Worm (Caenorhabditis elegans) whole organism, L1 larva: ENCODE data around the gene ncx-1.

Experiments used
- C34B4.2 ChIP-seq: sonication (generic microtip); optimal IDR thresholded peaks from 2 replicates; lab custom pipeline; 2017; ENCODE audit warnings: mild to moderate bottlenecking, missing genetic modification characterization, missing compliant biosample characterization
- aha-1 ChIP-seq: fragments of 150-350 bp; optimal IDR thresholded peaks from 2 replicates; lab custom pipeline; 2014; ENCODE audit warnings: missing biosample characterization, missing genetic modification characterization
- aly-2 ChIP-seq: fragments of 150-350 bp; optimal IDR thresholded peaks from 2 replicates; lab custom pipeline; 2014; ENCODE audit warnings: missing biosample characterization, missing genetic modification characterization
- ceh-88 ChIP-seq: fragments of 200-800 bp; sonication (Bioruptor generic); IDR thresholded peaks from 2 replicates; pipeline ENCODE4 v1.3.6; 2022; ENCODE audit warnings: missing genetic modification characterization, missing compliant biosample characterization
- ceh-90 ChIP-seq: sonication (generic microtip); optimal IDR thresholded peaks from 2 replicates; lab custom pipeline; 2016; ENCODE audit warnings: missing genetic modification characterization, missing compliant biosample characterization
- efl-3 ChIP-seq: fragments of 200-800 bp; sonication (Bioruptor generic); optimal IDR thresholded peaks from 2 replicates; lab custom pipeline; 2018; ENCODE audit warnings: mild to moderate bottlenecking, missing genetic modification characterization, missing compliant biosample characterization
- egl-27 ChIP-seq, 2 experiments: fragments of 150-350 bp in 1 of 2; sonication (generic microtip); optimal IDR thresholded peaks; 3 replicates each; lab custom pipeline; 2017 to 2018; ENCODE audit warnings: missing biosample characterization in 2 of 2, missing genetic modification characterization in 2 of 2, missing genetic modification reagents in 2 of 2
- ets-5 ChIP-seq: fragments of 200-800 bp; sonication (Bioruptor generic); IDR thresholded peaks from 2 replicates; pipeline ENCODE4 v1.3.6; 2022; ENCODE audit warnings: missing genetic modification characterization, missing compliant biosample characterization
- fkh-8 ChIP-seq: sonication (generic microtip); optimal IDR thresholded peaks from 2 replicates; lab custom pipeline; 2016; ENCODE audit warnings: mild to moderate bottlenecking, missing genetic modification characterization, missing compliant biosample characterization
- isw-1 ChIP-seq: fragments of 200-800 bp; sonication (Bioruptor generic); IDR thresholded peaks from 2 replicates; pipeline ENCODE4 v1.3.6; 2022; ENCODE audit warnings: missing genetic modification characterization, missing compliant biosample characterization
- jun-1 ChIP-seq: fragments of 150-350 bp; optimal IDR thresholded peaks from 2 replicates; lab custom pipeline; 2014; ENCODE audit warnings: missing biosample characterization, missing genetic modification reagents, missing genetic modification characterization
- lin-14 ChIP-seq: fragments of 200-800 bp; sonication (Bioruptor generic); optimal IDR thresholded peaks from 2 replicates; lab custom pipeline; 2018; ENCODE audit warnings: mild to moderate bottlenecking, missing genetic modification characterization, moderate library complexity, missing compliant biosample characterization
- lin-15B ChIP-seq: fragments of 150-350 bp; sonication (generic microtip); optimal IDR thresholded peaks from 3 replicates; lab custom pipeline; 2014; ENCODE audit warnings: missing biosample characterization, missing genetic modification characterization
- lin-35 ChIP-seq, 2 experiments: fragments of 150-350 bp; optimal IDR thresholded peaks; 2 replicates each; lab custom pipeline; 2014; ENCODE audit warnings: missing biosample characterization in 2 of 2, missing genetic modification characterization in 2 of 2, missing genetic modification reagents in 2 of 2
- lin-39 ChIP-seq: fragments of 150-350 bp; optimal IDR thresholded peaks from 2 replicates; lab custom pipeline; 2014; ENCODE audit warnings: missing biosample characterization, missing genetic modification reagents, missing genetic modification characterization
- mab-9 ChIP-seq: fragments of 200-800 bp; sonication (Bioruptor generic); IDR thresholded peaks from 2 replicates; pipeline ENCODE4 v1.3.6; 2022; ENCODE audit warnings: missing genetic modification reagents, missing genetic modification characterization, missing compliant biosample characterization
- mdl-1 ChIP-seq, 2 experiments: fragments of 150-350 bp; optimal IDR thresholded peaks; 2 replicates each; lab custom pipeline; 2014 to 2017; ENCODE audit warnings: missing biosample characterization in 2 of 2, missing genetic modification characterization in 2 of 2, inconsistent platforms in 1 of 2
- nhr-20 ChIP-seq: sonication (generic microtip); optimal IDR thresholded peaks from 2 replicates; lab custom pipeline; 2016; ENCODE audit warnings: mild to moderate bottlenecking, missing genetic modification characterization, missing compliant biosample characterization
- nhr-76 ChIP-seq: sonication (generic microtip); optimal IDR thresholded peaks from 2 replicates; lab custom pipeline; 2017; ENCODE audit warnings: missing biosample characterization, missing genetic modification characterization
- nhr-84 ChIP-seq: sonication (generic microtip); optimal IDR thresholded peaks from 2 replicates; lab custom pipeline; 2017; ENCODE audit warnings: missing biosample characterization, missing genetic modification characterization
- nhr-85 ChIP-seq: sonication (generic microtip); peaks from one replicate; lab custom pipeline; 2016; ENCODE audit warnings: missing genetic modification characterization, inconsistent platforms, missing compliant biosample characterization
- nhr-90 ChIP-seq: sonication (generic microtip); optimal IDR thresholded peaks from 2 replicates; lab custom pipeline; 2016; ENCODE audit warnings: mild to moderate bottlenecking, missing genetic modification characterization, missing compliant biosample characterization; ENCODE audit not compliant: poor library complexity
- pag-3 ChIP-seq: sonication (generic microtip); optimal IDR thresholded peaks from 2 replicates; lab custom pipeline; 2017; ENCODE audit warnings: missing genetic modification characterization, mild to moderate bottlenecking, missing compliant biosample characterization, antibody characterized with exemption, borderline replicate concordance; ENCODE audit not compliant: insufficient read depth
- pqm-1 ChIP-seq: sonication (generic microtip); optimal IDR thresholded peaks from 3 replicates; lab custom pipeline; 2017; ENCODE audit warnings: missing biosample characterization, missing genetic modification characterization
- rnt-1 ChIP-seq: sonication (generic microtip); optimal IDR thresholded peaks from 2 replicates; lab custom pipeline; 2016; ENCODE audit warnings: mild to moderate bottlenecking, missing genetic modification characterization, moderate library complexity, missing compliant biosample characterization
- snu-23 ChIP-seq: sonication (generic microtip); optimal IDR thresholded peaks from 2 replicates; lab custom pipeline; 2016; ENCODE audit warnings: missing genetic modification characterization, missing compliant biosample characterization
- sox-4 ChIP-seq: sonication (generic microtip); optimal IDR thresholded peaks from 2 replicates; lab custom pipeline; 2016; ENCODE audit warnings: missing genetic modification characterization, missing compliant biosample characterization
- sptf-1 ChIP-seq: fragments of 150-350 bp; optimal IDR thresholded peaks from 2 replicates; lab custom pipeline; 2014; ENCODE audit warnings: missing biosample characterization, missing genetic modification characterization
- sup-37 ChIP-seq: fragments of 200-800 bp; sonication (Bioruptor generic); optimal IDR thresholded peaks from 2 replicates; lab custom pipeline; 2018; ENCODE audit warnings: mild to moderate bottlenecking, missing genetic modification characterization, missing compliant biosample characterization
- tlp-1 ChIP-seq: fragments of 150-350 bp; optimal IDR thresholded peaks from 2 replicates; lab custom pipeline; 2014; ENCODE audit warnings: missing biosample characterization, missing genetic modification characterization
- unc-130 ChIP-seq: fragments of 150-350 bp; optimal IDR thresholded peaks from 2 replicates; lab custom pipeline; 2017; ENCODE audit warnings: missing biosample characterization, missing genetic modification characterization, inconsistent platforms
- unc-30 ChIP-seq: sonication (generic microtip); optimal IDR thresholded peaks from 2 replicates; lab custom pipeline; 2017; ENCODE audit warnings: missing biosample characterization, missing genetic modification characterization
- vab-15 ChIP-seq: sonication (generic microtip); optimal IDR thresholded peaks from 2 replicates; lab custom pipeline; 2017; ENCODE audit warnings: missing genotype, mild to moderate bottlenecking, missing genetic modification characterization, missing compliant biosample characterization
- zag-1 ChIP-seq: fragments of 150-350 bp; optimal IDR thresholded peaks from 2 replicates; lab custom pipeline; 2014; ENCODE audit warnings: missing biosample characterization, missing genetic modification characterization
- zip-4 ChIP-seq: fragments of 200-800 bp; sonication (Bioruptor generic); optimal IDR thresholded peaks from 2 replicates; lab custom pipeline; 2018; ENCODE audit warnings: mild to moderate bottlenecking, missing genetic modification characterization, moderate library complexity, missing compliant biosample characterization
- ztf-11 ChIP-seq, 2 experiments: sonication (generic microtip); optimal IDR thresholded peaks; 2 replicates each; lab custom pipeline; 2016 to 2017; ENCODE audit warnings: missing genetic modification characterization in 2 of 2, missing biosample characterization in 1 of 2, missing compliant biosample characterization in 1 of 2

Gene ncx-1

DNA sequence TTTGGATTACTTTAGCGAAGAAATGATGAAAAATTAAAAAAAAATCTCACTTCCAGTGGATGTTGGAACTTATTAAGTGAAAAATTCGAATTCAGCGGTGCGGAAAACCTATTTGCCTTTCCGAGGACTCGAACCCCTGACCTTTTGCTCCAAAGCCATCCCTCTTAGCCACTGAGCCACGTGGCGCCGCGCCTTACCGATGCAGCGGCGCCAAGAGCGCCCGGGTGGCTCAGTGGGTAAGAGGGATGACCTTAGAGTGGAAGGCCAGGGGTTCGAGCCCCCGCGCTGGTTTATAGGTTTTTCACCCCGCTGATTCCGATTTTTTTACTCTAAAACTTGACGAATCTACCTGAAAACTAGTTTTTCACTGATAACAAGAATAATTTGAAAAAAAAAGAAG, 7.1 kb upstream of the ncx-1 start:
- TF ChIP-seq sptf-1 = no peak
- no peak for TF ChIP-seq fkh-8 (tag; lab: Kevin White, UChicago)

DNA sequence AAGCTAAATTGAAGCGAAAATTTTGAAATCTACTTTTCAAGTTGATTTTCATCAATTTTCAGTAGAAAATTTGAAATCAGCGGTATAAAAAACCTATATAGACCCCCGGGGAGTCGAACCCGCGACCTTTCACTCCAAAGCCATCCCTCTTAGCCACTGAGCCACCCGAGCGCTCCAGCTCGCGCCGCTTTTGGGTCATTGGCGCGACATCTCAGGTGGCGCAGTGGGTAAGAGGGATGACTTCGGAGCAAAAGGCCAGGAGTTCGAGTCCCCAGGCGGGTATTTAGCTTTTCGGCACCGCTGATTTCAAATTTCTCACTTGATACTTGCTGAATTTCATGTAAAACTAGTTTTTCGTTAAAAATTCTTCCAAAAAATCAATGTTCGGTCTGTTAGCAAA, 6.2 kb upstream of the ncx-1 start:
- TF ChIP-seq C34B4.2 (tag; lab: Kevin White, UChicago) = no peak
- no peak for TF ChIP-seq tlp-1 (tag; lab: Kevin White, UChicago)
- TF ChIP-seq jun-1 (tag; lab: Kevin White, UChicago) = no peak
- no peak for TF ChIP-seq snu-23
- TF ChIP-seq nhr-84 = no peak
- no peak for TF ChIP-seq pag-3 (tag; lab: Kevin White, UChicago)

DNA sequence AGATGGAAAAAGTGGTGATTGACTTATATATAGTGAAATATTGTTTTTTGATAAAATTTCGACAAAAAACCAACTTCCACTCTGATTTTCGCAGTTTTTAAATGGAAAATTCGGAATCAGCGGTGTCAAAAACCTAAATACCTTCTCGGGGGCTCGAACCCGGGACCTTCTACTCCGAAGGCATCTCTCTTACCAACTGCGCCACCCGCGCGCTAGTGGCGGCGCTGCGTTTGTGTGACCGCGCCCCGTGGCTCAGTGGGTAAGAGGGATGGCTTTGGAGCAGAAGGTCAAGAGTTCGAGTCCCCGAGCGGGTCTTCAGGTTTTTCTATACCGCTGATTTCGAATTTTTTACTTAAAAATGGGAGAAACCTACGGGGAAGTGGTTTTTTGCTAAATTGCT, 4.7 kb upstream of the ncx-1 start:
- no peak for TF ChIP-seq jun-1 (tag; lab: Kevin White, UChicago)
- TF ChIP-seq, all 84 proteins: peak for 0

DNA sequence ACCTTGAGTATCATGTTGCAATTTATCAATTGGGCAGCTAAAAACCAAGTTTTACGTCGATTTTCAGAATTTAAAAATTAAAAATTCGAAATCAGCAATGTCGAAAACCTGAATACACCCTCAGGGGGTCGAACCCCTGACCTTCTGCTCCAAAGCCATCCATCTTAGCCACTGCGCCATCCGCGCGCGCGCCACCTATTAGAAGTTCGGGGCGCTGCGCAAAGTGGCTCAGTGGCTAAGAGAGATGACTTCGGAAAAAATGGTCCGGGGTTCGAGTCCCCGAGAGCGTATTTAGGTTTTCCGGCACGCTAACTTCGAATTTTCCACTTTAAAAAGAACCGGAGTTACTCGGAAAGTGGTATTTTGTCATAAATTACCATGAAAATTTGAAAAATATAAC, 3.9 kb upstream of the ncx-1 start:
- no peak for TF ChIP-seq ztf-11 (tag; optimal IDR thresholded peaks at IDR 0.05; lab: Kevin White, UChicago)
- TF ChIP-seq lin-14 (GFP tag; lab: Kevin White, UChicago) = no peak
- no peak for TF ChIP-seq aly-2
- no peak for TF ChIP-seq nhr-76 (tag; lab: Kevin White, UChicago)
- TF ChIP-seq ceh-90 = no peak
- TF ChIP-seq mdl-1 (tag; optimal IDR thresholded peaks at IDR 0.05; lab: Kevin White, UChicago) = no peak
- no peak for TF ChIP-seq isw-1 (GFP tag; lab: Robert Waterston, UW)
- TF ChIP-seq snu-23 = no peak
- TF ChIP-seq egl-27 (tag; optimal IDR thresholded peaks at IDR 0.05; lab: Kevin White, UChicago) = no peak
- TF ChIP-seq nhr-85 = no peak
- TF ChIP-seq aha-1 = no peak
- no peak for TF ChIP-seq lin-15B (tag; lab: Kevin White, UChicago)
- TF ChIP-seq lin-35 (GFP tag; optimal IDR thresholded peaks at IDR 0.05; lab: Kevin White, UChicago) = no peak
- no peak for TF ChIP-seq unc-30
- TF ChIP-seq nhr-20 (tag; lab: Kevin White, UChicago) = no peak
- TF ChIP-seq vab-15 (tag; lab: Kevin White, UChicago) = no peak

DNA sequence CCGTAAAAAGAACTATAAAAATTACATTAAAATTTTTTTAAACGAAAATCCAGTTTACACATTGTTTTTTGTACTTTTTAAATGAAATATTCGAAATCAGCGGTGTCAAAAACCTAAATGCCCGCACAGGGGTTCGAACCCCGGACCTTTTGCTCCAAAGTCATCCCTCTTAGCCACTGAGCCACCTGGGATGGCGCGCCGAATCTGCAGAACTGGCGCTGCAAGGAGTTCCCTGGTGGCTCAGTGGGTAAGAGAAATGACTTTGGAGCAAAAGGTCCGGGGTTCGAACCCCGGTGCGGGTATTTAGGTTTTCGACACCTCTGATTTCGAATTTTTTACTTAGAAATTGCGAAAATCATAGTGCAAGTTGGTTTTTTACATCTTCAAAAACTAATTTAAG, 3.1 kb upstream of the ncx-1 start:
- TF ChIP-seq fkh-8 (tag; lab: Kevin White, UChicago) (no peak), ets-5 (GFP tag; lab: Robert Waterston, UW) (no peak), mdl-1 (tag; optimal IDR thresholded peaks at IDR 0.05; lab: Kevin White, UChicago) (no peak), lin-35 (GFP tag; optimal IDR thresholded peaks at IDR 0.05; lab: Kevin White, UChicago) (no peak), zag-1 (tag; lab: Kevin White, UChicago) (no peak), lin-39 (tag; lab: Kevin White, UChicago) (no peak), mab-9 (no peak), nhr-20 (tag; lab: Kevin White, UChicago) (no peak), pqm-1 (tag; lab: Kevin White, UChicago) (no peak), zip-4 (GFP tag; lab: Kevin White, UChicago) (no peak), rnt-1 (tag; lab: Kevin White, UChicago) (no peak), nhr-90 (tag; lab: Kevin White, UChicago) (no peak), sox-4 (tag; lab: Kevin White, UChicago) (no peak), unc-130 (tag; lab: Kevin White, UChicago) (no peak), efl-3 (no peak), ceh-88 (no peak), sup-37 (GFP tag; lab: Kevin White, UChicago) (no peak)
- TF ChIP-seq, all 84 proteins: peak for 0
